Worm (Caenorhabditis elegans): ENCODE results near the gene F42A10.9.
A peak's percentile ranks its signal among the peaks of the same experiment; 100 is the strongest.

The F42A10.9 gene

DNA sequence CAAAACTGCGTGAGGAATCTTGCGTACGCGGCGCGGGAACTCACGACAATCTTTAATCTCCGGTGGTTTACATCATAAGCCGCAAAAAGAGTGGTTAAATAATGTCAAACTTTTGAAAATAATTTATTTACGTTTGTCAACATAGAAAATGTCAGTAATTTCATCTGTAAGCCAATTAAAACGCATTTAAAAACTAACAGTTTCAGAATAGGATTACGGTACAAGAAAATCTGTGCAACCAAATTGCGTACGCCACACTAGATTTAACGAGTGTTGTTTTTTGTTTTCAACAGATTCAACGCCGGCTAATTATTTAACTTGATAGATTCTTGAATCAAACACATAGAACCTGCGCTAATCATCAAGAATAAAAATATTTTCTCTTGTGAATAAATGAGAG is 23.6 kb upstream of the F42A10.9 start:
- TF ChIP-seq ama-1 (optimal IDR thresholded peaks at IDR 0.05) (no peak), ceh-31 (tag; optimal IDR thresholded peaks at IDR 0.05) (no peak), ztf-16 (tag; optimal IDR thresholded peaks at IDR 0.05) (no peak), ceh-19 (GFP tag; optimal IDR thresholded peaks at IDR 0.05) (no peak), hlh-8 (tag; optimal IDR thresholded peaks at IDR 0.05) (no peak), ahr-1 (tag; optimal IDR thresholded peaks at IDR 0.05) (no peak), pha-2 (tag; optimal IDR thresholded peaks at IDR 0.05) (no peak), zip-5 (tag; optimal IDR thresholded peaks at IDR 0.05) (no peak), rnt-1 (tag; optimal IDR thresholded peaks at IDR 0.05) (no peak), hlh-30 (tag; optimal IDR thresholded peaks at IDR 0.05; ENCODE audit: insufficient read depth) (no peak), hlh-15 (tag; optimal IDR thresholded peaks at IDR 0.05) (no peak), C08G9.2 (tag; optimal IDR thresholded peaks at IDR 0.05) (no peak), sox-2 (GFP tag; IDR thresholded peaks at IDR 0.05) (no peak), F13H6.1 (tag; optimal IDR thresholded peaks at IDR 0.05) (no peak), nhr-11 (tag; optimal IDR thresholded peaks at IDR 0.05) (no peak)

DNA sequence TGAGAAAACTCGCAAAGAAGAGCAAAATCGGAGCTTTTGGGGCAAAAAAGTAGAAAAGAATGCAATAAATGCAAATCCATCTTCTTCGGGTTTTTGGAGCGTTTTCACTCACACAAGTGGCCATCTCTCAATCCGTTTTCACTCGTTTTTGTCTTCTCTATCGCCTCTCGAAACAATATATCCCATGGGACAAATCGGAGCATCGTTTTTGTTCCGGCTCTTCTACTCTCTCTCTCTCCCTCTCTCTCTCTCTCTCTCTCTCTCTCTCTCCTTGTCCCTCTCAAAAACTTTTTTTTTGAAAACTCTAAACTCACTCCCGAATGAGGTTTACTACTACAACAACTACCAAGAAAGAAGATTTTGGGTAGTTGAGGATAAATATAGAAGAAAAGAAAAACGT is 22.8 kb upstream of the F42A10.9 start:
- TF ChIP-seq unc-86 (tag; optimal IDR thresholded peaks at IDR 0.05) (no peak), unc-3 (GFP tag; conservative IDR thresholded peaks at IDR 0.05) (no peak; the same call in 1 of the 2 replicates), unc-3 (tag; optimal IDR thresholded peaks at IDR 0.05) (peak; percentile 27), unc-42 (tag; optimal IDR thresholded peaks at IDR 0.05) (peak; percentile 7)

ce11 chrIII:6144390-6144962 is 19.9 kb upstream of the F42A10.9 start:
- TF ChIP-seq fax-1 (tag; optimal IDR thresholded peaks at IDR 0.05) (no peak), ceh-24 (tag; optimal IDR thresholded peaks at IDR 0.05) (no peak), sdc-2 (tag; optimal IDR thresholded peaks at IDR 0.05) (no peak), ceh-22 (tag; optimal IDR thresholded peaks at IDR 0.05) (no peak), tbx-2 (tag; optimal IDR thresholded peaks at IDR 0.05) (no peak), ama-1 (optimal IDR thresholded peaks at IDR 0.05) (no peak), unc-42 (tag; optimal IDR thresholded peaks at IDR 0.05) (no peak), ztf-16 (tag; optimal IDR thresholded peaks at IDR 0.05) (no peak), K02D7.2 (tag; optimal IDR thresholded peaks at IDR 0.05) (no peak), fkh-6 (tag; optimal IDR thresholded peaks at IDR 0.05) (no peak), C08G9.2 (tag; optimal IDR thresholded peaks at IDR 0.05) (no peak), fkh-10 (GFP tag; optimal IDR thresholded peaks at IDR 0.05) (no peak), F13H6.1 (tag; optimal IDR thresholded peaks at IDR 0.05) (no peak), zip-5 (tag; optimal IDR thresholded peaks at IDR 0.05) (no peak), madf-2 (tag; optimal IDR thresholded peaks at IDR 0.05) (no peak)

DNA sequence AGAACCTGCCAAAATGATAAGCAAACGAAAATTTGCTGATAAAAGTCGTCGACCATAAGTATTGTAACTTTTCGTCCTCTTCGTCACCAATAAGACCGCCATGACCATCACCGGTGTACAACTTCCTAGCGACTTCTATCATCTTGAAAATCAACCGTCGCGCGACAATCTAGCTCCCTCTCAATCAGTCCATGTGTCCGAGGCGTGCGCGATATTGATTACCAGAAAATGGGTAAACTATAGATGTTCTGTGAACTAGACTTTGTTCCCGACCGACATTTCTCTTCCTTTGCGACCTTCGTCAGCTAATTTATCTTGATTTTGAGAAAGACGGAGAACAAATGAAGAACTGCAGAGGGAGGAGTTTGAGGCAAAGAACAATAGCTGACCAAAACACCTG is 19.1 kb upstream of the F42A10.9 start:
- TF ChIP-seq ceh-34 (tag; optimal IDR thresholded peaks at IDR 0.05) (no peak), lim-6 (tag; optimal IDR thresholded peaks at IDR 0.05) (no peak), hlh-15 (tag; optimal IDR thresholded peaks at IDR 0.05) (no peak), ceh-24 (tag; optimal IDR thresholded peaks at IDR 0.05) (no peak), madf-2 (tag; optimal IDR thresholded peaks at IDR 0.05) (no peak), fkh-10 (GFP tag; optimal IDR thresholded peaks at IDR 0.05) (no peak), pax-1 (tag; optimal IDR thresholded peaks at IDR 0.05) (no peak), unc-42 (tag; optimal IDR thresholded peaks at IDR 0.05) (no peak), pat-9 (tag; optimal IDR thresholded peaks at IDR 0.05) (no peak), pqm-1 (tag; optimal IDR thresholded peaks at IDR 0.05) (no peak), F13H6.1 (tag; optimal IDR thresholded peaks at IDR 0.05) (no peak), pha-4 (tag; optimal IDR thresholded peaks at IDR 0.05) (no peak), ceh-19 (GFP tag; optimal IDR thresholded peaks at IDR 0.05) (no peak), ama-1 (optimal IDR thresholded peaks at IDR 0.05) (no peak), hlh-6 (tag; optimal IDR thresholded peaks at IDR 0.05) (no peak)

- TF ChIP-seq pha-4 (tag; optimal IDR thresholded peaks at IDR 0.05) = no peak
- TF ChIP-seq ceh-31 (tag; optimal IDR thresholded peaks at IDR 0.05) = no peak
- no peak for TF ChIP-seq lim-6 (tag; optimal IDR thresholded peaks at IDR 0.05)
- no peak for TF ChIP-seq ceh-2 (tag; optimal IDR thresholded peaks at IDR 0.05)
- TF ChIP-seq ceh-30 (tag; optimal IDR thresholded peaks at IDR 0.05) = no peak
- TF ChIP-seq ama-1 (optimal IDR thresholded peaks at IDR 0.05) = no peak
- no peak for TF ChIP-seq ets-4 (tag; optimal IDR thresholded peaks at IDR 0.05)
- TF ChIP-seq hlh-30 (tag; optimal IDR thresholded peaks at IDR 0.05; ENCODE audit: insufficient read depth) = no peak
- TF ChIP-seq zip-5 (tag; optimal IDR thresholded peaks at IDR 0.05) = no peak
- no peak for TF ChIP-seq pha-2 (tag; optimal IDR thresholded peaks at IDR 0.05)
- TF ChIP-seq C08G9.2 (tag; optimal IDR thresholded peaks at IDR 0.05) = no peak
- no peak for TF ChIP-seq ceh-18 (tag; optimal IDR thresholded peaks at IDR 0.05)
- TF ChIP-seq elt-4 (tag; optimal IDR thresholded peaks at IDR 0.05) = no peak
- TF ChIP-seq C38D4.7 (GFP tag; optimal IDR thresholded peaks at IDR 0.05) = no peak
Observed at ce11 chrIII:6145896-6146295, 18.5 kb upstream of the F42A10.9 start, which contains the start of gene Y42G9A.3. Gene Y42G9A.3, plus strand, starts transcription at chrIII:6146258.
